Worm (Caenorhabditis elegans): Measurements from ENCODE around the gene skp-1.

ce11 chrV:11620081-11620480 lies 25.2 kb upstream of the skp-1 start:
- no peak for TF ChIP-seq F49E8.2 (tag; optimal IDR thresholded peaks at IDR 0.05; ENCODE audit: borderline replicate concordance)
- no peak for TF ChIP-seq pqm-1 (tag; optimal IDR thresholded peaks at IDR 0.05)
- no peak for TF ChIP-seq dmd-8 (GFP tag; IDR thresholded peaks at IDR 0.05)
- no peak for TF ChIP-seq skn-1 (tag; optimal IDR thresholded peaks at IDR 0.05)
- no peak for TF ChIP-seq unc-39 (tag; optimal IDR thresholded peaks at IDR 0.05)
- TF ChIP-seq jun-1 (tag; optimal IDR thresholded peaks at IDR 0.05) = no peak
- TF ChIP-seq ZK546.5 (tag; optimal IDR thresholded peaks at IDR 0.05) = no peak
- no peak for TF ChIP-seq nhr-11 (tag; optimal IDR thresholded peaks at IDR 0.05)
- no peak for TF ChIP-seq nhr-237 (tag; optimal IDR thresholded peaks at IDR 0.05)
- no peak for TF ChIP-seq spr-1 (tag; optimal IDR thresholded peaks at IDR 0.05)
- TF ChIP-seq snpc-4 (tag; optimal IDR thresholded peaks at IDR 0.05) = no peak

All from whole organism, L4 larva.